Worm (Caenorhabditis elegans) whole organism, young adult: ENCODE results near the gene C35A5.3.

ENCODE experiments used
- B0019.2 ChIP-seq: fragments of 200-800 bp; sonication (Bioruptor generic); conservative IDR thresholded peaks from 2 replicates; pipeline ENCODE4 v1.3.6; 2022; ENCODE audit warnings: missing genetic modification reagents, missing genetic modification characterization, missing compliant biosample characterization
- B0336.3 ChIP-seq: fragments of 200-800 bp; sonication (Bioruptor generic); IDR thresholded peaks from 2 replicates; pipeline ENCODE4 v1.3.6; 2022; ENCODE audit warnings: missing genetic modification characterization, missing compliant biosample characterization
- C06A6.2 ChIP-seq: fragments of 200-800 bp; sonication (Bioruptor generic); conservative IDR thresholded peaks from 2 replicates; pipeline ENCODE4 v1.3.6; 2022; ENCODE audit warnings: missing genetic modification characterization, missing compliant biosample characterization
- F33H1.4 ChIP-seq: fragments of 200-800 bp; sonication (Bioruptor generic); IDR thresholded peaks from 2 replicates; pipeline ENCODE4 v1.3.6; 2022; ENCODE audit warnings: missing genetic modification reagents, missing genetic modification characterization, missing compliant biosample characterization
- F49E8.2 ChIP-seq: sonication (generic microtip); optimal IDR thresholded peaks from 3 replicates; lab custom pipeline; 2017; ENCODE audit warnings: missing genetic modification characterization, mild to moderate bottlenecking, missing compliant biosample characterization, antibody characterized with exemption, moderate library complexity; ENCODE audit not compliant: insufficient read depth
- F52B5.7 ChIP-seq: sonication (generic microtip); optimal IDR thresholded peaks from 2 replicates; lab custom pipeline; 2016; ENCODE audit warnings: mild to moderate bottlenecking, missing genetic modification characterization, missing compliant biosample characterization
- K11D2.4 ChIP-seq: fragments of 200-800 bp; sonication (Bioruptor generic); IDR thresholded peaks from 2 replicates; pipeline ENCODE4 v1.3.6; 2022; ENCODE audit warnings: missing genetic modification reagents, missing genetic modification characterization, missing compliant biosample characterization
- T26A5.8 ChIP-seq: sonication (generic microtip); optimal IDR thresholded peaks from 2 replicates; lab custom pipeline; 2016; ENCODE audit warnings: missing genetic modification characterization, missing compliant biosample characterization
- Y53F4B.3 ChIP-seq: fragments of 200-800 bp; sonication (Bioruptor generic); IDR thresholded peaks from 2 replicates; pipeline ENCODE4 v1.3.6; 2022; ENCODE audit warnings: missing genetic modification reagents, missing genetic modification characterization, missing compliant biosample characterization
- Y56A3A.18 ChIP-seq: fragments of 200-800 bp; sonication (Bioruptor generic); IDR thresholded peaks from 2 replicates; pipeline ENCODE4 v1.3.6; 2022; ENCODE audit warnings: missing genetic modification reagents, missing genetic modification characterization, missing compliant biosample characterization
- ZK185.1 ChIP-seq: sonication (generic microtip); optimal IDR thresholded peaks from 2 replicates; lab custom pipeline; 2016; ENCODE audit warnings: mild to moderate bottlenecking, missing genetic modification characterization, missing compliant biosample characterization; ENCODE audit not compliant: poor library complexity, severe bottlenecking
- athp-1 ChIP-seq: sonication (generic microtip); optimal IDR thresholded peaks from 2 replicates; lab custom pipeline; 2017; ENCODE audit warnings: mild to moderate bottlenecking, missing genetic modification characterization, missing compliant biosample characterization
- attf-3 ChIP-seq: fragments of 200-800 bp; sonication (Bioruptor generic); conservative IDR thresholded peaks from 2 replicates; pipeline ENCODE4 v1.3.6; 2022; ENCODE audit warnings: missing genetic modification reagents, missing genetic modification characterization, missing compliant biosample characterization
- attf-5 ChIP-seq: fragments of 200-800 bp; sonication (Bioruptor generic); optimal IDR thresholded peaks from 2 replicates; lab custom pipeline; 2018; ENCODE audit warnings: mild to moderate bottlenecking, missing genetic modification characterization, missing compliant biosample characterization
- attf-6 ChIP-seq: fragments of 200-800 bp; sonication (Bioruptor generic); IDR thresholded peaks from 2 replicates; pipeline ENCODE4 v1.3.6; 2022; ENCODE audit warnings: missing genetic modification reagents, missing genetic modification characterization, missing compliant biosample characterization
- ccch-3 ChIP-seq: fragments of 200-800 bp; sonication (Bioruptor generic); optimal IDR thresholded peaks from 2 replicates; lab custom pipeline; 2018; ENCODE audit warnings: mild to moderate bottlenecking, missing genetic modification characterization, missing compliant biosample characterization
- cebp-2 ChIP-seq: fragments of 200-800 bp; sonication (Bioruptor generic); IDR thresholded peaks from 2 replicates; pipeline ENCODE4 v1.3.6; 2022; ENCODE audit warnings: missing genetic modification characterization, missing compliant biosample characterization
- ceh-27 ChIP-seq: fragments of 200-800 bp; sonication (Bioruptor generic); optimal IDR thresholded peaks from 2 replicates; lab custom pipeline; 2018; ENCODE audit warnings: mild to moderate bottlenecking, missing genetic modification characterization, moderate library complexity, missing compliant biosample characterization
- ceh-40 ChIP-seq: fragments of 200-800 bp; sonication (Bioruptor generic); IDR thresholded peaks from 2 replicates; pipeline ENCODE4 v1.3.6; 2022; ENCODE audit warnings: missing genetic modification characterization, missing compliant biosample characterization
- efl-1 ChIP-seq: fragments of 150-350 bp; optimal IDR thresholded peaks from 2 replicates; lab custom pipeline; 2014; ENCODE audit warnings: missing biosample characterization, missing genetic modification reagents, missing genetic modification characterization
- egl-18 ChIP-seq: fragments of 200-800 bp; sonication (Bioruptor generic); IDR thresholded peaks from 2 replicates; pipeline ENCODE4 v1.3.6; 2022; ENCODE audit warnings: missing genetic modification reagents, missing genetic modification characterization, missing compliant biosample characterization
- egl-44 ChIP-seq: fragments of 200-800 bp; sonication (Bioruptor generic); IDR thresholded peaks from 2 replicates; pipeline ENCODE4 v1.3.6; 2022; ENCODE audit warnings: missing genetic modification reagents, missing genetic modification characterization, missing compliant biosample characterization
- egrh-3 ChIP-seq: fragments of 200-800 bp; sonication (Bioruptor generic); IDR thresholded peaks from 2 replicates; pipeline ENCODE4 v1.3.6; 2022; ENCODE audit warnings: missing genetic modification reagents, missing genetic modification characterization, missing compliant biosample characterization
- ekl-4 ChIP-seq: fragments of 200-800 bp; sonication (Bioruptor generic); IDR thresholded peaks from 2 replicates; pipeline ENCODE4 v1.3.6; 2022; ENCODE audit warnings: missing genetic modification reagents, missing genetic modification characterization, missing compliant biosample characterization
- ets-4 ChIP-seq: fragments of 200-800 bp; sonication (Bioruptor generic); optimal IDR thresholded peaks from 2 replicates; lab custom pipeline; 2018; ENCODE audit warnings: mild to moderate bottlenecking, missing genetic modification characterization, missing compliant biosample characterization
- fkh-3 ChIP-seq: sonication (generic microtip); optimal IDR thresholded peaks from 2 replicates; lab custom pipeline; 2016; ENCODE audit warnings: mild to moderate bottlenecking, missing genetic modification characterization, missing compliant biosample characterization
- him-1 ChIP-seq: sonication (generic microtip); optimal IDR thresholded peaks from 2 replicates; lab custom pipeline; 2016; ENCODE audit warnings: missing genotype, missing genetic modification reagents, missing genetic modification characterization, missing compliant biosample characterization
- hlh-12 ChIP-seq: sonication (generic microtip); optimal IDR thresholded peaks from 2 replicates; lab custom pipeline; 2016; ENCODE audit warnings: missing genetic modification characterization, missing compliant biosample characterization
- hlh-26 ChIP-seq: fragments of 200-800 bp; sonication (Bioruptor generic); conservative IDR thresholded peaks from 2 replicates; pipeline ENCODE4 v1.3.6; 2022; ENCODE audit warnings: missing genetic modification reagents, missing genetic modification characterization, missing compliant biosample characterization
- lag-1 ChIP-seq: fragments of 200-800 bp; sonication (Bioruptor generic); IDR thresholded peaks from 2 replicates; pipeline ENCODE4 v1.3.6; 2022; ENCODE audit warnings: missing genetic modification reagents, missing genetic modification characterization, missing compliant biosample characterization
- lin-26 ChIP-seq: fragments of 200-800 bp; sonication (Bioruptor generic); IDR thresholded peaks from 2 replicates; pipeline ENCODE4 v1.3.6; 2022; ENCODE audit warnings: missing genetic modification reagents, missing genetic modification characterization, missing compliant biosample characterization
- lir-1 ChIP-seq: fragments of 200-800 bp; sonication (Bioruptor generic); conservative IDR thresholded peaks from 2 replicates; pipeline ENCODE4 v1.3.6; 2022; ENCODE audit warnings: missing genetic modification reagents, missing genetic modification characterization, missing compliant biosample characterization
- lsl-1 ChIP-seq: fragments of 200-800 bp; sonication (Bioruptor generic); optimal IDR thresholded peaks from 2 replicates; lab custom pipeline; 2018; ENCODE audit warnings: mild to moderate bottlenecking, missing genetic modification characterization, moderate library complexity, missing compliant biosample characterization
- madf-6 ChIP-seq: fragments of 200-800 bp; sonication (Bioruptor generic); IDR thresholded peaks from 2 replicates; pipeline ENCODE4 v1.3.6; 2022; ENCODE audit warnings: missing genetic modification reagents, missing genetic modification characterization, missing compliant biosample characterization
- madf-8 ChIP-seq: fragments of 200-800 bp; sonication (Bioruptor generic); conservative IDR thresholded peaks from 2 replicates; pipeline ENCODE4 v1.3.6; 2022; ENCODE audit warnings: missing genetic modification reagents, missing genetic modification characterization, missing compliant biosample characterization
- mes-4 ChIP-seq: sonication (generic microtip); optimal IDR thresholded peaks from 2 replicates; lab custom pipeline; 2016; ENCODE audit warnings: missing genotype, missing genetic modification characterization, missing compliant biosample characterization
- nhr-80 ChIP-seq: sonication (generic microtip); optimal IDR thresholded peaks from 2 replicates; lab custom pipeline; 2016; ENCODE audit warnings: missing genetic modification characterization, missing compliant biosample characterization
- rcor-1 ChIP-seq: fragments of 200-800 bp; sonication (Bioruptor generic); IDR thresholded peaks from 2 replicates; pipeline ENCODE4 v1.3.6; 2022; ENCODE audit warnings: missing genetic modification reagents, missing genetic modification characterization, missing compliant biosample characterization
- rpc-1 ChIP-seq, 2 experiments: fragments of 150-350 bp in 1 of 2; sonication (generic microtip) in 1 of 2; optimal IDR thresholded peaks; 2 replicates each; lab custom pipeline; 2014 to 2018; ENCODE audit warnings: missing biosample characterization in 1 of 2, missing genetic modification characterization in 1 of 2, missing genetic modification reagents in 1 of 2, missing genotype in 1 of 2
- sdz-38 ChIP-seq: sonication (generic microtip); optimal IDR thresholded peaks from 2 replicates; lab custom pipeline; 2016; ENCODE audit warnings: missing genotype, missing genetic modification characterization, missing compliant biosample characterization
- sea-2 ChIP-seq: fragments of 200-800 bp; sonication (Bioruptor generic); IDR thresholded peaks from 2 replicates; pipeline ENCODE4 v1.3.6; 2022; ENCODE audit warnings: missing genetic modification characterization, missing compliant biosample characterization
- snpc-1.3 ChIP-seq: sonication (generic microtip); optimal IDR thresholded peaks from 2 replicates; lab custom pipeline; 2017; ENCODE audit warnings: missing genetic modification characterization, mild to moderate bottlenecking, missing compliant biosample characterization, antibody characterized with exemption, moderate library complexity, missing genotype, missing genetic modification reagents; ENCODE audit not compliant: insufficient read depth
- sptf-2 ChIP-seq: fragments of 200-800 bp; sonication (Bioruptor generic); optimal IDR thresholded peaks from 2 replicates; lab custom pipeline; 2018; ENCODE audit warnings: mild to moderate bottlenecking, missing genetic modification characterization, missing compliant biosample characterization
- tbp1 ChIP-seq: fragments of 200-800 bp; sonication (Bioruptor generic); optimal IDR thresholded peaks from 2 replicates; lab custom pipeline; 2018; ENCODE audit warnings: mild to moderate bottlenecking, missing genetic modification characterization, missing compliant biosample characterization
- tbx-9 ChIP-seq: sonication (generic microtip); optimal IDR thresholded peaks from 2 replicates; lab custom pipeline; 2016; ENCODE audit warnings: borderline replicate concordance, missing genetic modification characterization, inconsistent platforms, missing compliant biosample characterization
- unc-130 ChIP-seq: sonication (generic microtip); optimal IDR thresholded peaks from 2 replicates; lab custom pipeline; 2016; ENCODE audit warnings: missing genetic modification reagents, missing genetic modification characterization, missing compliant biosample characterization
- xnd-1 ChIP-seq: sonication (generic microtip); optimal IDR thresholded peaks from 2 replicates; lab custom pipeline; 2016; ENCODE audit warnings: missing genotype, missing genetic modification reagents, missing genetic modification characterization, missing compliant biosample characterization
- ztf-18 ChIP-seq: sonication (generic microtip); optimal IDR thresholded peaks from 2 replicates; lab custom pipeline; 2016; ENCODE audit warnings: missing genotype, mild to moderate bottlenecking, missing genetic modification characterization, missing compliant biosample characterization
- ztf-28 ChIP-seq: fragments of 200-800 bp; sonication (Bioruptor generic); IDR thresholded peaks from 2 replicates; pipeline ENCODE4 v1.3.6; 2022; ENCODE audit warnings: missing genetic modification reagents, missing genetic modification characterization, missing compliant biosample characterization

The C35A5.3 gene

ce11 chrV:10466607-10467092 is 34.5 kb downstream of the C35A5.3 start (continued):
- TF ChIP-seq ccch-3 (GFP tag; lab: Kevin White, UChicago) (no peak), madf-8 (GFP tag; lab: Robert Waterston, UW) (no peak), ztf-28 (GFP tag; lab: Robert Waterston, UW) (no peak), Y56A3A.18 (no peak), B0019.2 (GFP tag; lab: Robert Waterston, UW) (no peak), ceh-27 (peak; percentile 94), sdz-38 (tag; lab: Kevin White, UChicago) (no peak), lir-1 (GFP tag; lab: Robert Waterston, UW) (peak; percentile 32; the same call in 1 of the 2 replicates), him-1 (tag; lab: Kevin White, UChicago) (no peak), egl-44 (GFP tag; lab: Robert Waterston, UW) (no peak), T26A5.8 (tag; lab: Kevin White, UChicago) (no peak), xnd-1 (no peak), sptf-2 (GFP tag; lab: Kevin White, UChicago) (no peak), ekl-4 (GFP tag; lab: Robert Waterston, UW) (0 out of 2 replicates have a peak, but pooled peaks have one; percentile 46), B0336.3 (GFP tag; lab: Robert Waterston, UW) (peak; percentile 81), egl-18 (peak; percentile 78; the same call in 1 of the 2 replicates), tbx-9 (tag; lab: Kevin White, UChicago) (no peak), mes-4 (tag; lab: Kevin White, UChicago) (no peak), tbp1 (GFP tag; lab: Kevin White, UChicago) (peak; percentile 59), ZK185.1 (tag; lab: Kevin White, UChicago) (peak; percentile 83), Y53F4B.3 (GFP tag; lab: Robert Waterston, UW) (no peak), lag-1 (GFP tag; lab: Robert Waterston, UW) (no peak), attf-5 (GFP tag; lab: Kevin White, UChicago) (peak; percentile 89), madf-6 (GFP tag; lab: Robert Waterston, UW) (0 out of 2 replicates have a peak, but pooled peaks have one; percentile 37), F49E8.2 (tag; lab: Kevin White, UChicago) (no peak), athp-1 (no peak), F33H1.4 (GFP tag; lab: Robert Waterston, UW) (no peak), cebp-2 (GFP tag; lab: Robert Waterston, UW) (no peak), lin-26 (GFP tag; lab: Robert Waterston, UW) (peak; percentile 60; the same call in 1 of the 2 replicates), attf-3 (no peak), ets-4 (GFP tag; lab: Kevin White, UChicago) (no peak), efl-1 (no peak), lsl-1 (GFP tag; lab: Kevin White, UChicago) (no peak), ceh-40 (GFP tag; lab: Robert Waterston, UW) (no peak), hlh-12 (tag; lab: Kevin White, UChicago) (no peak), sea-2 (GFP tag; lab: Robert Waterston, UW) (no peak), hlh-26 (GFP tag; lab: Robert Waterston, UW) (no peak), snpc-1.3 (tag; lab: Kevin White, UChicago) (no peak), K11D2.4 (GFP tag; lab: Robert Waterston, UW) (peak; percentile 90), ztf-18 (tag; lab: Kevin White, UChicago) (peak; percentile 68), egrh-3 (GFP tag; lab: Robert Waterston, UW) (no peak), C06A6.2 (GFP tag; lab: Robert Waterston, UW) (peak; percentile 79), fkh-3 (tag; lab: Kevin White, UChicago) (no peak), F52B5.7 (tag; lab: Kevin White, UChicago) (peak; percentile 17), rpc-1 (optimal IDR thresholded peaks at IDR 0.05; lab: Kevin White, UChicago) (no peak), rpc-1 (tag; optimal IDR thresholded peaks at IDR 0.05; lab: Kevin White, UChicago) (no peak), rcor-1 (GFP tag; lab: Robert Waterston, UW) (no peak), nhr-80 (peak; percentile 64), attf-6 (GFP tag; lab: Robert Waterston, UW) (no peak), unc-130 (GFP tag; lab: Kevin White, UChicago) (no peak)
